Worm (Caenorhabditis elegans) whole organism, dauer: ENCODE results near the gene srw-100.
"Not testable (repeated sequence)": the region's sequence is repeated elsewhere in the genome, so short reads cannot be mapped to it uniquely, and the experiment has no call there.

Experiments used
- unc-62 ChIP-seq: sonication (generic microtip); optimal IDR thresholded peaks from 2 replicates; lab custom pipeline; 2017; ENCODE audit warnings: missing biosample characterization, missing genetic modification reagents, missing genetic modification characterization

The srw-100 gene

ce11 chrV:1710909-1711308 is at the start of gene srw-100:
Gene srw-100 (plus strand): TSS chrV:1711209.
- no peak for TF ChIP-seq unc-62

ce11 chrV:1662270-1662669 is 48.7 kb upstream of the srw-100 start, which contains the start of gene irld-40:
Gene irld-40 (plus strand): TSS chrV:1662570.
- TF ChIP-seq unc-62 = no peak

ce11 chrV:1664921-1665320 is 46.1 kb upstream of the srw-100 start, which contains the start of gene K04F1.9:
Gene K04F1.9 (plus strand): TSS chrV:1665221.
- no peak for TF ChIP-seq unc-62

- TF ChIP-seq unc-62 = no peak
Measured at ce11 chrV:1666904-1667303, 44.1 kb upstream of the srw-100 start, which contains the start of gene K04F1.8. Gene K04F1.8 (plus strand): TSS chrV:1667204.

- no peak for TF ChIP-seq unc-62
Measured at ce11 chrV:1668216-1668615, 42.8 kb upstream of the srw-100 start, which contains the start of gene irld-42. Gene irld-42 (plus strand): TSS chrV:1668516.

ce11 chrV:1678228-1678627 is 32.8 kb upstream of the srw-100 start, which contains the start of gene srw-98:
Gene srw-98 (minus strand): TSS chrV:1678328.
- TF ChIP-seq unc-62 = no peak

- no peak for TF ChIP-seq unc-62
Measured at ce11 chrV:1680770-1681169, 30.2 kb upstream of the srw-100 start, which contains the start of gene srw-91. Gene srw-91 (minus strand): TSS chrV:1680870.

ce11 chrV:1682279-1682678 is 28.7 kb upstream of the srw-100 start, which contains the start of gene srh-3:
Gene srh-3 (plus strand): TSS chrV:1682579.
- no peak for TF ChIP-seq unc-62

- no peak for TF ChIP-seq unc-62
Measured at ce11 chrV:1685328-1685727, 25.7 kb upstream of the srw-100 start, which contains the start of gene srh-5. Gene srh-5 (plus strand): TSS chrV:1685628.

ce11 chrV:1692494-1692893 is 18.5 kb upstream of the srw-100 start, which contains the start of gene Y46H3C.5:
Gene Y46H3C.5 (minus strand): TSS chrV:1692495.
- TF ChIP-seq unc-62 = not testable (repeated sequence)

- TF ChIP-seq unc-62 = not testable (repeated sequence)
Measured at ce11 chrV:1693876-1694275, 17.1 kb upstream of the srw-100 start, which contains the start of gene Y46H3C.7. Gene Y46H3C.7 (minus strand): TSS chrV:1694022.

- TF ChIP-seq unc-62 = no peak
Measured at ce11 chrV:1698400-1698799, 12.6 kb upstream of the srw-100 start.

- TF ChIP-seq unc-62 = no peak
Measured at ce11 chrV:1699228-1699795, 11.7 kb upstream of the srw-100 start.

- TF ChIP-seq unc-62 = no peak
Measured at ce11 chrV:1701584-1702101, 9.4 kb upstream of the srw-100 start, which contains the start of gene srw-90. Gene srw-90 (plus strand): TSS chrV:1702051.

ce11 chrV:1708441-1708840 is 2.6 kb upstream of the srw-100 start, which contains the start of gene srw-99:
Gene srw-99 (plus strand): TSS chrV:1708741.
- TF ChIP-seq unc-62 = no peak

ce11 chrV:1716892-1717291 is 5.9 kb downstream of the srw-100 start, which contains the start of gene srw-103:
Gene srw-103 (plus strand): TSS chrV:1717192.
- no peak for TF ChIP-seq unc-62

- no peak for TF ChIP-seq unc-62
Measured at ce11 chrV:1718232-1718631, 7.2 kb downstream of the srw-100 start.

ce11 chrV:1719927-1720326 is 8.9 kb downstream of the srw-100 start, which contains the start of gene srw-102:
Gene srw-102 (plus strand): TSS chrV:1720227.
- TF ChIP-seq unc-62 = no peak
